Worm (Caenorhabditis elegans) whole organism, dauer: ENCODE measurements around the gene F57G9.3.

ENCODE experiments used
- unc-62 ChIP-seq: sonication (generic microtip); optimal IDR thresholded peaks from 2 replicates; lab custom pipeline; 2017; ENCODE audit warnings: missing biosample characterization, missing genetic modification reagents, missing genetic modification characterization

F57G9.3 gene

DNA sequence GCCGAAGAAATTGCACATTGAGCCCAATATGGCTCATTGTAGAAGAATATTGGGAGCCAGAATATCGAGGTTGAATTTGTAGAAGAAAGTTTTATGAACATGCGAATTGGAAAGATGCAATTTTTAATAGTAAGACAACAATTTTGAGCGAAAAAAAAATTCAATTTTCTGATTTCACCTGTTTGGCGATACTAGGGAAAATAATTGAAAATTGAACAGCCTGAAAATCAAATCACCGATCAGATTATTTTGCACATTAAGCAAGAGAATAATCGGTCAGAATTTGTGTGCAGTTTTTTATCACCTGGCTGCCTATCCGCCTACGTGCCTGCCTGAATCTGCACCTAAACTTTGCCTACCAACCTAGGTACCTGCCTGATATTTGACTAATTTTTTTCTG is 10.5 kb upstream of the F57G9.3 start, which contains the start of gene sre-26:
TSS of gene sre-26 (minus strand) at position 101 of the 400 bp plus-strand sequence.
- TF ChIP-seq unc-62 (GFP tag; lab: Kevin White, UChicago) = no peak

- TF ChIP-seq unc-62 (GFP tag; lab: Kevin White, UChicago) = no peak
Measured at ce11 chrII:12417996-12418395, 8.0 kb upstream of the F57G9.3 start.

- TF ChIP-seq unc-62 (GFP tag; lab: Kevin White, UChicago) = no peak
Measured at ce11 chrII:12417514-12417913, 7.5 kb upstream of the F57G9.3 start, which contains the start of gene sre-27. Gene sre-27, minus strand, starts transcription at chrII:12417614.

DNA sequence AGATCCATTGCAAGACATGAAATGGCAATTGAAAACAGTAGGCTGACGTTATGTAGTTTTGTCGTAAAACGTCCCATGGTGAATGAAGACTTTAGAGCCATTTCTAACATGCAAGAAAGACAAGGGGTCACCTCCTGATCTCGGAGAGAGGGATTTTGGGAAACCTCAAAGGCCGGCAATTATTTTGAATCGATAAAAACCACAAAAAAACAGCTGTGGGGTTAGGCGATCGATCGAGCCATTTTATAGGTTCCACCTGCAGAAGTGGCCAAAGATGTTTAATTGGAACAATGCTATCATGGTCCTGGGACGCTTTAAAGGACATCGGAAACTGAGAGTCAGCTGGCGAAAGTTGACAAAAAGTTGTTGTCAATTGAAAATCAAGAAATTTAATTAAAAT is 4.8 kb upstream of the F57G9.3 start, which contains the start of gene Y57A10C.11:
TSS of gene Y57A10C.11 (minus strand) at position 101 of the 400 bp plus-strand sequence.
- TF ChIP-seq unc-62 (GFP tag; lab: Kevin White, UChicago) = no peak

- no peak for TF ChIP-seq unc-62 (GFP tag; lab: Kevin White, UChicago)
Measured at ce11 chrII:12412417-12412816, 2.4 kb upstream of the F57G9.3 start, which contains the start of gene Y57A10C.1. Gene Y57A10C.1, minus strand, starts transcription at chrII:12412517.

ce11 chrII:12408717-12409116 is 1.3 kb downstream of the F57G9.3 start, which contains the start of gene sre-31:
Gene sre-31, minus strand, starts transcription at chrII:12408817.
- no peak for TF ChIP-seq unc-62 (GFP tag; lab: Kevin White, UChicago)

ce11 chrII:12406394-12406793 is 3.6 kb downstream of the F57G9.3 start, which contains the start of gene sre-30:
Gene sre-30, minus strand, starts transcription at chrII:12406494.
- TF ChIP-seq unc-62 (GFP tag; lab: Kevin White, UChicago) = no peak

ce11 chrII:12401791-12402190 is 8.2 kb downstream of the F57G9.3 start, which contains the start of gene sre-29:
Gene sre-29, minus strand, starts transcription at chrII:12401891.
- TF ChIP-seq unc-62 (GFP tag; lab: Kevin White, UChicago) = no peak

ce11 chrII:12397656-12398055 is 12.4 kb downstream of the F57G9.3 start, which contains the start of gene F57G9.7:
Gene F57G9.7, minus strand, starts transcription at chrII:12397756.
- TF ChIP-seq unc-62 (GFP tag; lab: Kevin White, UChicago) = no peak

DNA sequence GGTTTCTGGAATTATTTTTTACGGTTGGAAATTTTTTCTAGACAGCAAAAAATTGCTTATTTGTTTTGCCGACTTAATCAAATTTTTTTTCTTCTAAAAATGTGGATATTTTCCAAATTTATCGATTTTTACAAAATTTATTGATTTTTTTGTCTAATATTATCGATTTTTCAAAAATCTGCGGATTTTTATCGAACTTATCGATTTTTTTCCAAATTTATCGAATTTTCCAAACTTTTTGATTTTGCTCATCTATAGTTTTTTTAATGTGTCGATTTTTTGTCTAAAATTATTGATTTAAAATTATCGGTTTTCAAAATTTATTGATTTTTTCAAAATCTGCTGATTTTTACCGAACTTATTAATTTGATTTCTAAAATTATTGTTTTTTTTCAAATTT is 15.9 kb downstream of the F57G9.3 start:
- TF ChIP-seq unc-62 (GFP tag; lab: Kevin White, UChicago) = no peak

DNA sequence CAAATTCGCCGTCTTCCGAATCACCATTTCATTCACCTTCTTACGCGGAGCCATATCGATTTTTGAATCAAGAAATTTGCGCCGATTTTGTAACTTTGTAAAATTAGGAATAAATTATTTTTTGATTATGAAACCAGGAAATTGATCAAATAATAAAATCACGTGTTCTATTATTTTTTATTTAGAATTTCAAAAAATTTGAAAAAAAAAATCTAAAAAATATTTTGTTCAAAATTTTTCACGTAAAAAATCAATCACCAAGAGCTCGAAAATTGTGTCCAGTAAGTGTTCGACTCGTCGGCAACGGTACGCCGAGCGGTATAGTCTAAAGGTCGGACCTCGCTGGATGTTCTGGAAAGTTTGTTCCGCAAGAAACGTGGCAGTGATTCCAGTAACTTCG is 16.3 kb downstream of the F57G9.3 start, which contains the start of gene Y57A10B.7:
TSS of gene Y57A10B.7 (minus strand) at position 101 of the 400 bp plus-strand sequence.
- no peak for TF ChIP-seq unc-62 (GFP tag; lab: Kevin White, UChicago)

ce11 chrII:12389783-12390182 is 20.2 kb downstream of the F57G9.3 start, which contains the start of gene Y57A10B.6:
Gene Y57A10B.6, plus strand, starts transcription at chrII:12390083.
- no peak for TF ChIP-seq unc-62 (GFP tag; lab: Kevin White, UChicago)

DNA sequence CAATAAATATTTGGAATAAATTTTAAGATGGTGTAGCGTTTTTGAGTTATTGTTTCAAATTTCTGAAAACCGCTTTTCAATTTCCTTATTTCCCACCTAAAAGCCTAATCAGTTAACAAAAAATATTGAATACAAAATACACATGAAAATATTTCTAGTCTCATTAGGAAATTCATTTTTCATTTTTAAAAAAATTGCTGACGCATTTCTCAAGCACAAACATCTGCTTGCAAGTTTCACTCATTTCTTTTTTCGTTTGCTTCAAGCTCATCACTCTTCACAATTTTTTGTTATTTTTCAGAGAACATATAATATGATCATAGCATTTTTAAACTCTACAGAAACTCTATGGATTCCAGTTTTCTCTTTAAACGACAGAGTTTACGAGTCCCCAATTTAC is 22.0 kb downstream of the F57G9.3 start, which contains the start of gene sre-41:
TSS of gene sre-41 (plus strand) at position 301 of the 400 bp plus-strand sequence.
- no peak for TF ChIP-seq unc-62 (GFP tag; lab: Kevin White, UChicago)

ce11 chrII:12387487-12387886 is 22.5 kb downstream of the F57G9.3 start:
- TF ChIP-seq unc-62 (GFP tag; lab: Kevin White, UChicago) = no peak

ce11 chrII:12386781-12387180 is 23.2 kb downstream of the F57G9.3 start, which contains the start of gene sre-42:
Gene sre-42, minus strand, starts transcription at chrII:12386881.
- TF ChIP-seq unc-62 (GFP tag; lab: Kevin White, UChicago) = no peak

DNA sequence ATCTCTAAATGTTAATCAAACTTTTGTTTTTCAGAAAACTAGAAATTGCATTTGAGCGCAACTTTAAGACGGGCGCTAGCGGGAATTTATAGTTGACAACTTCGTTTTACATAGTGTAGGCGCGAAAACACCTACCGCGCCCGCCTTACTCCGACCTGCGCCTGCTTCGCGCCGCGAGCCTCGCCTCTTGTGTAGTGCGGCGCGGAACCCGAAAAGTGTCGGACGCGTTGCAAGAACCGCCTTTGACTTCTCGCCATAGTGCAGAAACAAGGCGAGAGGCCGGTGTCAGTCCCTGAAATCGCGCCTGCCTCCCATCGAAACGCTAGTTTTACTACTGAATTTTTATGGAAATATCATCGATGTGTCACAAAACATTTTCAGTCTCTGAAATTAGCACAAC is 24.2 kb downstream of the F57G9.3 start:
- no peak for TF ChIP-seq unc-62 (GFP tag; lab: Kevin White, UChicago)
